Worm (Caenorhabditis elegans): Measurements from ENCODE around the gene ptp-2.

The ptp-2 gene

DNA sequence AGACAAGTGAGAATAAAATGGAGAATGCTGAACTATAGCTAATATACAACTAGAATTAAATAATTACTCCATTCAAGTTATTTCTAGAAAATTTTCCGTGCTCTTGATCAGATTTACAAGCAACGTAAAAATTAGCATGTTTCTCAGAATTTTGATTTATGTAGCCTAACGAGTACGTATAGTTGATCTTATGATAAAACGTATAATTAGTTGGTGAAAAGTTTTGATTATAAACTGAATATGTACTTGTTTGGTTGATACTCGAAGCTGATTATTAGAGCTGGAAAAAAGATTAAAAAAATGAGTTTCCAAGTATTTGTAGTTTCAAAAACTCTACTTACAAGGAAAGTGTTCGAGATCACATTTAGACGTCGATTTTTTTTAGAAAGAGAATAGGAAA, 21.9 kb upstream of the ptp-2 start:
- TF ChIP-seq ZK546.5 (tag; optimal IDR thresholded peaks at IDR 0.05) = no peak
- TF ChIP-seq nhr-11 (tag; optimal IDR thresholded peaks at IDR 0.05) = peak; percentile 87
- no peak for TF ChIP-seq mdl-1 (tag; optimal IDR thresholded peaks at IDR 0.05)
- TF ChIP-seq egl-5 (tag; optimal IDR thresholded peaks at IDR 0.05) = no peak

DNA sequence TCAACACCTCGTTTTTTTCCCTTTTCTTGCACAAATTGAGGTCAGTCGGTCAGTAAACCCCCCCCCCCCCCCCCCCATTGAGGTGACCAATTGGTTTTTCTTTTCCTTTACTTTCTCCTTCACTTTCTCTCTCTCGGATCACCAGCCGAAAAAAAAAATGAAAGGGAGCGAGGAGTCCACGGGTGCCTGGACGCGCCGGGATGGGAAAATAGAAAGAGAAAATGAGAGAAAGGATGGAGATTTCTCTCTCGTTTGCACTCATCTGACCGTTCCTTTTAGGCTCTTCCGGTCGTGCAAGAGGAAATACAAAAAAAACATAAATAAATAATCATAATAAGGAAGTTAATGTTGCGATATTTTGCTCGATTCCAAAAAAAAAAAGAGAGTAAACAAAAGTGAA, 19.4 kb upstream of the ptp-2 start:
- TF ChIP-seq ama-1 (optimal IDR thresholded peaks at IDR 0.05) (peak; percentile 16), nhr-23 (tag; optimal IDR thresholded peaks at IDR 0.05) (peak; percentile 89), pha-4 (tag; optimal IDR thresholded peaks at IDR 0.05) (peak; percentile 83), mml-1 (tag; optimal IDR thresholded peaks at IDR 0.05) (no peak), lin-39 (tag; optimal IDR thresholded peaks at IDR 0.05) (no peak)

DNA sequence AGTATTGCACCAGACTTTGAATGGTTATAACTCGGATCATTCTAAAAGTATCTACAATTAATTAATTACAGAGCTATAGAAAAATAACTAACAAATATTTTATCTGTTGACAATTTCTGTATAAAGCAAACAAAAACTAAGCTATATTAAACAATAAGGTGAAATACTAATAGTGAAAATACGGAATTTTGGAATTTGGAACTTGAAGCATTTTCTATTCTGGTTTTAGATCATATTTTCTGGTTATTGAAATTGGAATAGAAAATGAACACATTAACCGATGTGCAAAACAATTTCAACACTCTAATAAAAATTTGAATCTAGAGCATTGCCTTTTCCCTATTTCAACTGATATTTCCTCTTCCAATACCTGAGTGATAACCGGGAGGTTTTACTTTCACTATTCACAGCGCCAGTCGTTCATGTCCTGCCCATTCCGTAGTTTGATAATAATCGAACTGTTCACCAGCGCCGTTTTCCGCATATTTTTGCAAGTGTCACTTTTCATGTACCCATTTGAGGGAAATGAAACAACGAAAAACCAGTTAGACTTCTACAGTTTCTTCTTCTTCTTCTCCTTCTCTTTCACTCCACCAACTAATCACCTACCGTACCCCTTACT, 18.5 kb upstream of the ptp-2 start:
- no peak for TF ChIP-seq nhr-67 (tag; optimal IDR thresholded peaks at IDR 0.05)
- peak; percentile 65 for TF ChIP-seq elt-2 (tag; optimal IDR thresholded peaks at IDR 0.05)

DNA sequence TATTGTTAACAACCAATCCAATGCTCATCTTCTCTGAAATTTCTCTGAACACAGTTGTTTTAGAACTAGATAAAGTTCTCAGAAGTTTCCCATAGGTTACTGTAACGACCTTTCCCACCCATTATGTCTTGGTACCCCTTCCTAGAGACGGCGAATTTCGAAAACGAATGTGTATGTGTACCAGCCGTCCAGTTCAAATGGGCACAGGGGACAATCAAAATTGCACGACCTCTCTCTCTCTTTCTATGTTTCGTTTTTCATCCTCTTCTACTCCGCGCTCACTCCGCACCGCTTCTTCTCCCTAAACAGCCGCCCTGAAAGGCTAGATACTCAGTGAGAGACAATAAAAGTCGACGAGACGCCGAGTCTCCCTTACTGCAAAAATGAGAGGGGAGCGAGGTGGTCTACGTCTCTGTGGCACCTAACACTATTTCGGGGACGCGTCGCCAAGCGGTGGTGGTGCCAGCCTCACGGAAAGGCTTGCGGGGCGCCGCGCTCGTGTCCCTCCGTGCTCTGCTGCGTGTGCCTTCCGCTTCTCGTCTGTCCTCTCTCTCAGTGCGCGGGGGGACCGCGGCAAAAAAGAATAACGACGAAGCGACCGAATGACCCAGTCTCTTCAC, 16.9 kb upstream of the ptp-2 start:
- TF ChIP-seq unc-62 (GFP tag; optimal IDR thresholded peaks at IDR 0.05) (peak; percentile 21), sea-2 (GFP tag; optimal IDR thresholded peaks at IDR 0.05) (no peak), pqm-1 (tag; optimal IDR thresholded peaks at IDR 0.05) (peak; percentile 6), pha-4 (tag; optimal IDR thresholded peaks at IDR 0.05) (peak; percentile 5), ama-1 (optimal IDR thresholded peaks at IDR 0.05) (peak; percentile 68), nhr-12 (tag; optimal IDR thresholded peaks at IDR 0.05) (no peak), elt-2 (tag; optimal IDR thresholded peaks at IDR 0.05) (peak; percentile 28), ceh-28 (tag; optimal IDR thresholded peaks at IDR 0.05) (no peak), nhr-67 (tag; optimal IDR thresholded peaks at IDR 0.05) (no peak), nhr-25 (tag; optimal IDR thresholded peaks at IDR 0.05) (no peak), ceh-9 (tag; optimal IDR thresholded peaks at IDR 0.05) (no peak), nfya-1 (tag; optimal IDR thresholded peaks at IDR 0.05; ENCODE audit: insufficient read depth) (peak; percentile 75), nhr-43 (tag; optimal IDR thresholded peaks at IDR 0.05; ENCODE audit: poor library complexity, severe bottlenecking) (peak; percentile 35), jun-1 (tag; optimal IDR thresholded peaks at IDR 0.05) (no peak), skn-1 (tag; optimal IDR thresholded peaks at IDR 0.05) (no peak), ceh-16 (tag; optimal IDR thresholded peaks at IDR 0.05) (no peak), snpc-4 (tag; optimal IDR thresholded peaks at IDR 0.05) (peak; percentile 52), egl-27 (tag; optimal IDR thresholded peaks at IDR 0.05) (no peak), ceh-82 (tag; optimal IDR thresholded peaks at IDR 0.05) (peak; percentile 23), ZK546.5 (tag; optimal IDR thresholded peaks at IDR 0.05) (no peak), eor-1 (tag; optimal IDR thresholded peaks at IDR 0.05) (no peak), egl-5 (tag; optimal IDR thresholded peaks at IDR 0.05) (peak; percentile 76), unc-39 (tag; optimal IDR thresholded peaks at IDR 0.05) (no peak), lin-39 (tag; optimal IDR thresholded peaks at IDR 0.05) (peak; percentile 5), lsy-12 (tag; optimal IDR thresholded peaks at IDR 0.05) (peak; percentile 38), hmg-11 (tag; optimal IDR thresholded peaks at IDR 0.05) (peak; percentile 72), ztf-11 (tag; optimal IDR thresholded peaks at IDR 0.05) (no peak), tbx-2 (tag; optimal IDR thresholded peaks at IDR 0.05) (peak; percentile 62), nhr-23 (tag; optimal IDR thresholded peaks at IDR 0.05) (peak; percentile 72)

DNA sequence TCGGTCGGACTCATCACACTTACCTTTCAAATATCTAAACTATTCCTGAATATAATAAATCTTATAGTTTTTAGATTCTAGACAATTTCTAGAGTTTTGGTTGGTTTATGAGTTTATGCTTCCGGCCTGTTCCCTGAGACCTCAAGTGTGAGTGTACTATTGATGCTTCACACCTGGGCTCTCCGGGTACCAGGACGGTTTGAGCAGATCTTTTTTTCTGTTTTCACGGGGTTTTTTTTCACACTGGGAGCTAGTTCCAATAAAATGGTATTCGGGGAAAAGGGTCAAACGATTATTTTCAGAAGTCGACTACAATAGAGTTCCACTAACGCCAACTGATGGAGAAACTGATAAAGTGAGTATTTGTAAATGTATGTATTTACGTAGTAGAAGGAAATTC, 16.3 kb upstream of the ptp-2 start:
- TF ChIP-seq nhr-67 (tag; optimal IDR thresholded peaks at IDR 0.05) (no peak), nfya-1 (tag; optimal IDR thresholded peaks at IDR 0.05; ENCODE audit: insufficient read depth) (no peak), egl-27 (tag; optimal IDR thresholded peaks at IDR 0.05) (no peak), unc-62 (GFP tag; optimal IDR thresholded peaks at IDR 0.05) (no peak), nhr-23 (tag; optimal IDR thresholded peaks at IDR 0.05) (no peak), lin-15B (tag; optimal IDR thresholded peaks at IDR 0.05) (no peak), nhr-28 (tag; optimal IDR thresholded peaks at IDR 0.05) (no peak), lsy-12 (tag; optimal IDR thresholded peaks at IDR 0.05) (no peak), ztf-11 (tag; optimal IDR thresholded peaks at IDR 0.05) (no peak), ceh-28 (tag; optimal IDR thresholded peaks at IDR 0.05) (no peak), elt-3 (tag; optimal IDR thresholded peaks at IDR 0.05) (no peak), egl-5 (tag; optimal IDR thresholded peaks at IDR 0.05) (no peak), ceh-9 (tag; optimal IDR thresholded peaks at IDR 0.05) (no peak), snpc-4 (tag; optimal IDR thresholded peaks at IDR 0.05) (no peak), nhr-12 (tag; optimal IDR thresholded peaks at IDR 0.05) (no peak), unc-39 (tag; optimal IDR thresholded peaks at IDR 0.05) (no peak), mml-1 (tag; optimal IDR thresholded peaks at IDR 0.05) (no peak), mdl-1 (tag; optimal IDR thresholded peaks at IDR 0.05) (no peak)

All from whole organism, L3 larva.